Worm (Caenorhabditis elegans) whole organism, L4 larva: Measurements from ENCODE around the gene ZK1067.4.

Experiments used
- F44E2.7 ChIP-seq: fragments of 200-800 bp; sonication (Bioruptor generic); IDR thresholded peaks from 2 replicates; pipeline ENCODE4 v2.1.2; 2022; ENCODE audit warnings: missing genetic modification characterization, missing compliant biosample characterization
- dve-1 ChIP-seq: sonication (generic microtip); optimal IDR thresholded peaks from 2 replicates; lab custom pipeline; 2017; ENCODE audit warnings: antibody characterized with exemption, mild to moderate bottlenecking, missing genetic modification characterization, missing compliant biosample characterization; ENCODE audit not compliant: insufficient read depth
- fos-1 ChIP-seq: fragments of 150-350 bp; optimal IDR thresholded peaks from 2 replicates; lab custom pipeline; 2014; ENCODE audit warnings: missing biosample characterization, missing genetic modification characterization
- zip-11 ChIP-seq: fragments of 200-800 bp; sonication (Bioruptor generic); IDR thresholded peaks from 2 replicates; pipeline ENCODE4 v1.3.6; 2022; ENCODE audit warnings: missing genetic modification characterization, missing compliant biosample characterization

ce11 chrII:9163348-9163747, 46.8 kb upstream of the ZK1067.4 start:
- no peak for TF ChIP-seq dve-1 (tag; lab: Kevin White, UChicago)
- TF ChIP-seq F44E2.7, result no peak
- TF ChIP-seq zip-11 (GFP tag; lab: Robert Waterston, UW), result no peak
- no peak for TF ChIP-seq fos-1 (tag; lab: Kevin White, UChicago)
